Worm (Caenorhabditis elegans) whole organism, L4 larva: Measurements from ENCODE around the gene spc-2.
A peak's percentile ranks its signal among the peaks of the same experiment; 100 is the strongest.

Experiments
- F37D6.2 ChIP-seq: sonication (generic microtip); optimal IDR thresholded peaks from 2 replicates; lab custom pipeline; 2016; ENCODE audit warnings: mild to moderate bottlenecking, missing genetic modification characterization, missing compliant biosample characterization
- T20F7.1 ChIP-seq: fragments of 200-800 bp; sonication (Bioruptor generic); optimal IDR thresholded peaks from 2 replicates; lab custom pipeline; 2018; ENCODE audit warnings: mild to moderate bottlenecking, missing genetic modification characterization, missing compliant biosample characterization
- T26A8.4 ChIP-seq: fragments of 200-800 bp; sonication (Bioruptor generic); IDR thresholded peaks from 2 replicates; pipeline ENCODE4 v1.3.6; 2022; ENCODE audit warnings: missing genetic modification characterization, missing compliant biosample characterization
- Y5F2A.4 ChIP-seq: fragments of 200-800 bp; sonication (Bioruptor generic); optimal IDR thresholded peaks from 2 replicates; lab custom pipeline; 2018; ENCODE audit warnings: mild to moderate bottlenecking, missing genetic modification characterization, missing compliant biosample characterization
- Y75B8A.6 ChIP-seq: fragments of 200-800 bp; sonication (Bioruptor generic); IDR thresholded peaks from 2 replicates; pipeline ENCODE4 v1.3.6; 2022; ENCODE audit warnings: missing genetic modification reagents, missing genetic modification characterization, missing compliant biosample characterization
- ZK546.5 ChIP-seq, 2 experiments: sonication (generic microtip); optimal IDR thresholded peaks; 2 replicates each; lab custom pipeline; 2017; ENCODE audit warnings: missing biosample characterization in 2 of 2, missing genetic modification characterization in 2 of 2
- aha-1 ChIP-seq: fragments of 150-350 bp; peaks from one replicate; lab custom pipeline; 2014; ENCODE audit warnings: missing biosample characterization, missing genetic modification characterization
- aly-2 ChIP-seq: sonication (generic microtip); optimal IDR thresholded peaks from 2 replicates; lab custom pipeline; 2018; ENCODE audit warnings: missing biosample characterization, missing genetic modification characterization
- ama-1 ChIP-seq: fragments of 150-350 bp; optimal IDR thresholded peaks from 2 replicates; lab custom pipeline; 2014; ENCODE audit warnings: inconsistent platforms, mixed read lengths
- arid-1 ChIP-seq: fragments of 200-800 bp; sonication (Bioruptor generic); conservative IDR thresholded peaks from 2 replicates; pipeline ENCODE4 v1.3.6; 2022; ENCODE audit warnings: missing genetic modification reagents, missing genetic modification characterization, missing compliant biosample characterization
- ceh-62 ChIP-seq: sonication (generic microtip); optimal IDR thresholded peaks from 2 replicates; lab custom pipeline; 2017; ENCODE audit warnings: missing biosample characterization, missing genetic modification characterization
- ceh-82 ChIP-seq: sonication (generic microtip); optimal IDR thresholded peaks from 2 replicates; lab custom pipeline; 2017; ENCODE audit warnings: missing biosample characterization, missing genetic modification characterization
- daf-19 ChIP-seq: fragments of 200-800 bp; sonication (Bioruptor generic); conservative IDR thresholded peaks from 2 replicates; pipeline ENCODE4 v1.3.6; 2022; ENCODE audit warnings: missing genetic modification characterization, missing compliant biosample characterization
- dmd-6 ChIP-seq: fragments of 200-800 bp; sonication (Bioruptor generic); IDR thresholded peaks from 2 replicates; pipeline ENCODE4 v1.3.6; 2022; ENCODE audit warnings: missing genetic modification reagents, missing genetic modification characterization, missing compliant biosample characterization
- dmd-8 ChIP-seq: fragments of 200-800 bp; sonication (Bioruptor generic); IDR thresholded peaks from 2 replicates; pipeline ENCODE4 v1.3.6; 2022; ENCODE audit warnings: missing genetic modification characterization, missing compliant biosample characterization
- dpl-1 ChIP-seq: fragments of 150-350 bp; optimal IDR thresholded peaks from 2 replicates; lab custom pipeline; 2014; ENCODE audit warnings: missing biosample characterization, missing genetic modification reagents, missing genetic modification characterization
- dve-1 ChIP-seq: sonication (generic microtip); optimal IDR thresholded peaks from 2 replicates; lab custom pipeline; 2017; ENCODE audit warnings: antibody characterized with exemption, mild to moderate bottlenecking, missing genetic modification characterization, missing compliant biosample characterization; ENCODE audit not compliant: insufficient read depth
- egl-27 ChIP-seq: sonication (generic microtip); optimal IDR thresholded peaks from 3 replicates; lab custom pipeline; 2017; ENCODE audit warnings: missing biosample characterization, missing genetic modification reagents, missing genetic modification characterization
- egl-43 ChIP-seq: fragments of 200-800 bp; sonication (Bioruptor generic); IDR thresholded peaks from 2 replicates; pipeline ENCODE4 v1.3.6; 2022; ENCODE audit warnings: missing genetic modification reagents, missing genetic modification characterization, missing compliant biosample characterization
- fkh-10 ChIP-seq: fragments of 150-350 bp; optimal IDR thresholded peaks from 2 replicates; lab custom pipeline; 2014; ENCODE audit warnings: missing biosample characterization, missing genetic modification reagents, missing genetic modification characterization
- hif-1 ChIP-seq, 2 experiments: sonication (generic microtip); optimal IDR thresholded peaks; 2 replicates each; lab custom pipeline; 2016 to 2017; ENCODE audit warnings: missing compliant biosample characterization in 2 of 2, missing genetic modification characterization in 2 of 2, missing genetic modification reagents in 2 of 2, missing genotype in 2 of 2, mild to moderate bottlenecking in 1 of 2
- hlh-30 ChIP-seq: sonication (generic microtip); optimal IDR thresholded peaks from 2 replicates; lab custom pipeline; 2017; ENCODE audit warnings: antibody characterized with exemption, mild to moderate bottlenecking, missing genetic modification characterization, missing compliant biosample characterization; ENCODE audit not compliant: insufficient read depth
- jun-1 ChIP-seq: fragments of 150-350 bp; optimal IDR thresholded peaks from 2 replicates; lab custom pipeline; 2014; ENCODE audit warnings: missing biosample characterization, missing genetic modification reagents, missing genetic modification characterization
- lim-7 ChIP-seq: fragments of 200-800 bp; sonication (Bioruptor generic); IDR thresholded peaks from 2 replicates; pipeline ENCODE4 v1.3.6; 2022; ENCODE audit warnings: missing genetic modification characterization, missing compliant biosample characterization
- lin-13 ChIP-seq: fragments of 150-350 bp; optimal IDR thresholded peaks from 2 replicates; lab custom pipeline; 2014; ENCODE audit warnings: missing biosample characterization, missing genetic modification reagents, missing genetic modification characterization
- lin-29 ChIP-seq: fragments of 200-800 bp; sonication (Bioruptor generic); IDR thresholded peaks from 2 replicates; pipeline ENCODE4 v1.3.6; 2022; ENCODE audit warnings: missing genetic modification reagents, missing genetic modification characterization, missing compliant biosample characterization
- lin-38 ChIP-seq: fragments of 200-800 bp; sonication (Bioruptor generic); IDR thresholded peaks from 2 replicates; pipeline ENCODE4 v1.3.6; 2022; ENCODE audit warnings: missing genetic modification reagents, missing genetic modification characterization, missing compliant biosample characterization
- lin-39 ChIP-seq: fragments of 150-350 bp; optimal IDR thresholded peaks from 2 replicates; lab custom pipeline; 2014; ENCODE audit warnings: missing biosample characterization, missing genetic modification reagents, missing genetic modification characterization
- lir-3 ChIP-seq: sonication (generic microtip); optimal IDR thresholded peaks from 2 replicates; lab custom pipeline; 2016; ENCODE audit warnings: mild to moderate bottlenecking, missing genetic modification characterization, missing compliant biosample characterization
- lsy-2 ChIP-seq, 2 experiments: fragments of 150-350 bp in 1 of 2; sonication (generic microtip) in 1 of 2; optimal IDR thresholded peaks; 2 replicates each; lab custom pipeline; 2014 to 2017; ENCODE audit warnings: missing biosample characterization in 2 of 2, missing genetic modification characterization in 2 of 2
- madf-9 ChIP-seq: fragments of 200-800 bp; sonication (Bioruptor generic); conservative IDR thresholded peaks from 2 replicates; pipeline ENCODE4 v1.3.6; 2022; ENCODE audit warnings: missing genetic modification reagents, missing genetic modification characterization, missing compliant biosample characterization
- mdt-29 ChIP-seq: fragments of 200-800 bp; sonication (Bioruptor generic); IDR thresholded peaks from 2 replicates; pipeline ENCODE4 v1.3.6; 2022; ENCODE audit warnings: missing genetic modification reagents, missing genetic modification characterization, missing compliant biosample characterization
- mxl-2 ChIP-seq: fragments of 200-800 bp; sonication (Bioruptor generic); conservative IDR thresholded peaks from 2 replicates; pipeline ENCODE4 v1.3.6; 2022; ENCODE audit warnings: missing genetic modification reagents, missing genetic modification characterization, missing compliant biosample characterization
- mxl-3 ChIP-seq: fragments of 200-800 bp; sonication (Bioruptor generic); optimal IDR thresholded peaks from 2 replicates; lab custom pipeline; 2018; ENCODE audit warnings: mild to moderate bottlenecking, missing genetic modification characterization, missing compliant biosample characterization
- nhr-102 ChIP-seq: sonication (generic microtip); optimal IDR thresholded peaks from 2 replicates; lab custom pipeline; 2016; ENCODE audit warnings: mild to moderate bottlenecking, missing genetic modification characterization, moderate library complexity, missing compliant biosample characterization
- nhr-28 ChIP-seq: fragments of 150-350 bp; optimal IDR thresholded peaks from 2 replicates; lab custom pipeline; 2014; ENCODE audit warnings: missing biosample characterization, missing genetic modification characterization
- nhr-42 ChIP-seq: fragments of 200-800 bp; sonication (Bioruptor generic); IDR thresholded peaks from 2 replicates; pipeline ENCODE4 v1.3.6; 2022; ENCODE audit warnings: missing genetic modification characterization, missing compliant biosample characterization
- nhr-76 ChIP-seq: fragments of 150-350 bp; optimal IDR thresholded peaks from 2 replicates; lab custom pipeline; 2014; ENCODE audit warnings: missing biosample characterization, missing genetic modification characterization
- nhr-77 ChIP-seq: fragments of 150-350 bp; optimal IDR thresholded peaks from 2 replicates; lab custom pipeline; 2014; ENCODE audit warnings: missing biosample characterization, missing genetic modification characterization
- pqm-1 ChIP-seq: sonication (generic microtip); optimal IDR thresholded peaks from 2 replicates; lab custom pipeline; 2017; ENCODE audit warnings: missing biosample characterization, missing genetic modification characterization
- saeg-2 ChIP-seq: fragments of 200-800 bp; sonication (Bioruptor generic); IDR thresholded peaks from 2 replicates; pipeline ENCODE4 v1.3.6; 2022; ENCODE audit warnings: missing genetic modification reagents, missing genetic modification characterization, missing compliant biosample characterization
- sdz-12 ChIP-seq: fragments of 200-800 bp; sonication (Bioruptor generic); optimal IDR thresholded peaks from 2 replicates; lab custom pipeline; 2018; ENCODE audit warnings: mild to moderate bottlenecking, missing genetic modification characterization, missing compliant biosample characterization
- spr-1 ChIP-seq: sonication (generic microtip); optimal IDR thresholded peaks from 2 replicates; lab custom pipeline; 2016; ENCODE audit warnings: mild to moderate bottlenecking, missing genetic modification characterization, missing compliant biosample characterization
- unc-62 ChIP-seq, 3 experiments: fragments of 150-350 bp in 1 of 3; sonication (generic microtip); optimal IDR thresholded peaks in 2 of 3; peaks in 1 of 3; 1 replicate in 1 of 3; 2 replicates in 2 of 3; lab custom pipeline; 2014 to 2017; ENCODE audit warnings: missing biosample characterization in 3 of 3, missing genetic modification characterization in 3 of 3, missing genetic modification reagents in 3 of 3, missing genotype in 1 of 3
- zip-11 ChIP-seq: fragments of 200-800 bp; sonication (Bioruptor generic); IDR thresholded peaks from 2 replicates; pipeline ENCODE4 v1.3.6; 2022; ENCODE audit warnings: missing genetic modification characterization, missing compliant biosample characterization
- ztf-7 ChIP-seq: fragments of 150-350 bp; optimal IDR thresholded peaks from 2 replicates; lab custom pipeline; 2014; ENCODE audit warnings: missing biosample characterization, missing genetic modification characterization

spc-2 gene

ce11 chrIII:8217919-8218318 is 36.2 kb downstream of the spc-2 start, which contains the start of gene C30A5.16:
Gene C30A5.16, plus strand, starts transcription at chrIII:8218219.
- TF ChIP-seq T26A8.4 (GFP tag; lab: Robert Waterston, UW) (no peak), Y75B8A.6 (GFP tag; lab: Robert Waterston, UW) (no peak), spr-1 (no peak), daf-19 (GFP tag; lab: Robert Waterston, UW) (no peak), egl-27 (no peak), lim-7 (no peak), ceh-82 (tag; lab: Kevin White, UChicago) (no peak), saeg-2 (GFP tag; lab: Robert Waterston, UW) (no peak)

- TF ChIP-seq jun-1 (no peak), nhr-76 (no peak), lin-13 (no peak), spr-1 (no peak), ama-1 (lab: Kevin White, UChicago) (no peak)
Observed at ce11 chrIII:8220081-8220480, 38.4 kb downstream of the spc-2 start.

- no peak for TF ChIP-seq nhr-102 (tag; lab: Kevin White, UChicago)
- no peak for TF ChIP-seq dmd-8 (GFP tag; lab: Robert Waterston, UW)
- peak; percentile 92 for TF ChIP-seq T20F7.1 (GFP tag; lab: Kevin White, UChicago)
- no peak for TF ChIP-seq ZK546.5 (tag; optimal IDR thresholded peaks at IDR 0.05; lab: Kevin White, UChicago)
- peak in 1 of 2 experiments; percentile 9 for TF ChIP-seq lsy-2 (tag; optimal IDR thresholded peaks at IDR 0.05; lab: Kevin White, UChicago)
- TF ChIP-seq nhr-28, result no peak
- TF ChIP-seq dpl-1 (GFP tag; lab: Kevin White, UChicago), result peak; percentile 4
- TF ChIP-seq arid-1 (GFP tag; lab: Robert Waterston, UW), result no peak
Observed at ce11 chrIII:8224769-8225168, 43.1 kb downstream of the spc-2 start, which contains the start of gene mob-4. Gene mob-4, plus strand, starts transcription at chrIII:8225097.

ce11 chrIII:8226178-8226577 is 44.5 kb downstream of the spc-2 start, which contains the start of gene rfs-1:
Gene rfs-1, plus strand, starts transcription at chrIII:8226478.
- TF ChIP-seq lin-39 (tag; lab: Kevin White, UChicago) (no peak), aha-1 (tag; lab: Kevin White, UChicago) (no peak), zip-11 (no peak), aly-2 (tag; lab: Kevin White, UChicago) (no peak), mxl-2 (no peak), dve-1 (no peak), sdz-12 (no peak), mdt-29 (GFP tag; lab: Robert Waterston, UW) (no peak), mxl-3 (no peak), nhr-77 (tag; lab: Kevin White, UChicago) (no peak), arid-1 (GFP tag; lab: Robert Waterston, UW) (no peak), dmd-6 (GFP tag; lab: Robert Waterston, UW) (no peak), Y5F2A.4 (GFP tag; lab: Kevin White, UChicago) (no peak), ztf-7 (tag; lab: Kevin White, UChicago) (no peak), hlh-30 (tag; lab: Kevin White, UChicago) (no peak)

ce11 chrIII:8227511-8227910 is 45.8 kb downstream of the spc-2 start, which contains the start of gene fbxl-1:
Gene fbxl-1, plus strand, starts transcription at chrIII:8227830.
- TF ChIP-seq ceh-62 (tag; lab: Kevin White, UChicago) (no peak), ztf-7 (tag; lab: Kevin White, UChicago) (peak; percentile 30), arid-1 (GFP tag; lab: Robert Waterston, UW) (peak; percentile 64), hif-1 (tag; optimal IDR thresholded peaks at IDR 0.05; lab: Kevin White, UChicago) (peak; percentile 16 to 84), madf-9 (GFP tag; lab: Robert Waterston, UW) (peak; percentile 57; the same call in 1 of the 2 replicates), unc-62 (GFP tag; optimal IDR thresholded peaks at IDR 0.05 in 1 of 2; lab: Kevin White, UChicago) (peak in 1 of 2 experiments; percentile 99), unc-62 (tag; optimal IDR thresholded peaks at IDR 0.05; lab: Kevin White, UChicago) (no peak), lim-7 (no peak), nhr-42 (GFP tag; lab: Robert Waterston, UW) (peak; percentile 41; the same call in 1 of the 2 replicates), F37D6.2 (tag; lab: Kevin White, UChicago) (peak; percentile 73), fkh-10 (peak; percentile 28), aly-2 (tag; lab: Kevin White, UChicago) (peak; percentile 28), lin-38 (GFP tag; lab: Robert Waterston, UW) (peak; percentile 59), pqm-1 (tag; lab: Kevin White, UChicago) (peak; percentile 15), lir-3 (no peak), ZK546.5 (tag; optimal IDR thresholded peaks at IDR 0.05; lab: Kevin White, UChicago) (peak in 1 of 2 experiments; percentile 39), lin-29 (GFP tag; lab: Robert Waterston, UW) (no peak), egl-43 (GFP tag; lab: Robert Waterston, UW) (peak; percentile 79)
